Fruit fly (Drosophila melanogaster) whole organism, wandering third instar larva: ENCODE measurements around the gene dtr.

Source experiments
- Abd-B ChIP-seq: fragments of >200 bp; optimal IDR thresholded peaks from 2 replicates; lab custom pipeline; 2017; ENCODE audit warnings: missing biosample characterization, missing genetic modification characterization
- CrebA ChIP-seq: fragments of 200-800 bp; sonication (Bioruptor generic); optimal IDR thresholded peaks from 2 replicates; lab custom pipeline; 2016; ENCODE audit warnings: missing biosample characterization, mild to moderate bottlenecking, missing genetic modification characterization, borderline replicate concordance
- Dfd ChIP-seq: fragments of >200 bp; optimal IDR thresholded peaks from 2 replicates; lab custom pipeline; 2017; ENCODE audit warnings: missing biosample characterization, missing genetic modification characterization
- Dif ChIP-seq: fragments of 200-275, 200-300 bp; sonication (Bioruptor generic); optimal IDR thresholded peaks from 2 replicates; lab custom pipeline; 2018; ENCODE audit warnings: missing biosample characterization, missing genetic modification characterization; ENCODE audit not compliant: partially characterized antibody
- GATAd ChIP-seq: sonication (Bioruptor generic); optimal IDR thresholded peaks from 2 replicates; lab custom pipeline; 2016; ENCODE audit warnings: missing biosample characterization, missing genetic modification characterization
- HLH106 ChIP-seq: fragments of 200-800 bp; optimal IDR thresholded peaks from 3 replicates; lab custom pipeline; 2019; ENCODE audit warnings: missing biosample characterization, mild to moderate bottlenecking, missing genetic modification characterization, moderate library complexity
- Hnf4 ChIP-seq: fragments of 200-800 bp; sonication (Bioruptor generic); optimal IDR thresholded peaks from 2 replicates; lab custom pipeline; 2016; ENCODE audit warnings: missing biosample characterization, mild to moderate bottlenecking, missing genetic modification characterization
- Hr83 ChIP-seq: fragments of 200-300 bp; sonication (Bioruptor generic); optimal IDR thresholded peaks from 2 replicates; lab custom pipeline; 2016; ENCODE audit warnings: missing biosample characterization, mild to moderate bottlenecking, missing genetic modification characterization, moderate library complexity; ENCODE audit not compliant: poor library complexity, severe bottlenecking
- Jra ChIP-seq: sonication (Bioruptor generic); optimal IDR thresholded peaks from 2 replicates; lab custom pipeline; 2016; ENCODE audit warnings: missing biosample characterization, missing genetic modification characterization
- Mio ChIP-seq: sonication (Bioruptor generic); optimal IDR thresholded peaks from 2 replicates; lab custom pipeline; 2016; ENCODE audit warnings: missing biosample characterization, missing genetic modification characterization
- N ChIP-seq: fragments of >200 bp; optimal IDR thresholded peaks from 2 replicates; lab custom pipeline; 2018; ENCODE audit warnings: missing biosample characterization, missing external identifiers, missing genetic modification characterization
- OdsH ChIP-seq: fragments of 200-800 bp; sonication (Bioruptor generic); optimal IDR thresholded peaks from 2 replicates; lab custom pipeline; 2016; ENCODE audit warnings: missing biosample characterization, mild to moderate bottlenecking, missing genetic modification characterization
- Vsx2 ChIP-seq: fragments of 200-300, 225-300 bp; sonication (Bioruptor generic); optimal IDR thresholded peaks from 2 replicates; lab custom pipeline; 2018; ENCODE audit warnings: missing biosample characterization, missing genetic modification characterization; ENCODE audit not compliant: partially characterized antibody
- br ChIP-seq: fragments of 200-800 bp; sonication (Bioruptor generic); optimal IDR thresholded peaks from 2 replicates; lab custom pipeline; 2016; ENCODE audit warnings: missing biosample characterization, missing genetic modification characterization
- brk ChIP-seq: fragments of 200-800 bp; sonication (Bioruptor generic); optimal IDR thresholded peaks from 2 replicates; lab custom pipeline; 2016; ENCODE audit warnings: missing biosample characterization, mild to moderate bottlenecking, missing genetic modification characterization
- dmrt93B ChIP-seq: fragments of 200-800 bp; sonication (Bioruptor generic); optimal IDR thresholded peaks from 2 replicates; lab custom pipeline; 2018; ENCODE audit warnings: missing biosample characterization, mild to moderate bottlenecking, missing genetic modification characterization
- foxo ChIP-seq, 2 experiments: fragments of 200-800 bp; sonication (Bioruptor generic); optimal IDR thresholded peaks; 2 replicates in 1 of 2; 3 replicates in 1 of 2; lab custom pipeline; 2016 to 2017; ENCODE audit warnings: missing biosample characterization in 2 of 2, missing genetic modification characterization in 2 of 2
- fru ChIP-seq: fragments of 200-800 bp; sonication (Bioruptor generic); optimal IDR thresholded peaks from 3 replicates; lab custom pipeline; 2016; ENCODE audit warnings: missing biosample characterization, mild to moderate bottlenecking, missing genetic modification characterization
- h ChIP-seq: fragments of 200-800 bp; sonication (Bioruptor generic); optimal IDR thresholded peaks from 3 replicates; lab custom pipeline; 2016; ENCODE audit warnings: missing biosample characterization, mild to moderate bottlenecking, missing genetic modification characterization
- jim ChIP-seq: fragments of 175-275, 200-325 bp; sonication (Bioruptor generic); optimal IDR thresholded peaks from 2 replicates; lab custom pipeline; 2016; ENCODE audit warnings: missing biosample characterization, mild to moderate bottlenecking, missing genetic modification characterization
- lola ChIP-seq: fragments of >200 bp; optimal IDR thresholded peaks from 2 replicates; lab custom pipeline; 2017; ENCODE audit warnings: missing biosample characterization, missing genetic modification characterization
- psq ChIP-seq: fragments of 200-800 bp; sonication (Bioruptor generic); optimal IDR thresholded peaks from 3 replicates; lab custom pipeline; 2017; ENCODE audit warnings: missing biosample characterization, mild to moderate bottlenecking, missing genetic modification characterization, moderate library complexity
- rgr ChIP-seq: fragments of 200-800 bp; sonication (Bioruptor generic); optimal IDR thresholded peaks from 3 replicates; lab custom pipeline; 2016; ENCODE audit warnings: missing biosample characterization, mild to moderate bottlenecking, missing genetic modification characterization
- sage ChIP-seq: fragments of 200-800 bp; sonication (Bioruptor generic); optimal IDR thresholded peaks from 2 replicates; lab custom pipeline; 2016; ENCODE audit warnings: missing biosample characterization, mild to moderate bottlenecking, missing genetic modification characterization
- sv ChIP-seq: fragments of 200-800 bp; sonication (Bioruptor generic); optimal IDR thresholded peaks from 3 replicates; lab custom pipeline; 2016; ENCODE audit warnings: missing biosample characterization, missing genetic modification characterization
- tai ChIP-seq: sonication (Bioruptor generic); optimal IDR thresholded peaks from 2 replicates; lab custom pipeline; 2016; ENCODE audit warnings: missing biosample characterization, missing genetic modification characterization
- usp ChIP-seq: fragments of >200 bp; optimal IDR thresholded peaks from 2 replicates; lab custom pipeline; 2017; ENCODE audit warnings: missing biosample characterization, missing genetic modification characterization
- woc ChIP-seq: sonication (Bioruptor generic); optimal IDR thresholded peaks from 2 replicates; lab custom pipeline; 2016; ENCODE audit warnings: missing biosample characterization, mild to moderate bottlenecking, missing genetic modification characterization

Gene dtr

DNA sequence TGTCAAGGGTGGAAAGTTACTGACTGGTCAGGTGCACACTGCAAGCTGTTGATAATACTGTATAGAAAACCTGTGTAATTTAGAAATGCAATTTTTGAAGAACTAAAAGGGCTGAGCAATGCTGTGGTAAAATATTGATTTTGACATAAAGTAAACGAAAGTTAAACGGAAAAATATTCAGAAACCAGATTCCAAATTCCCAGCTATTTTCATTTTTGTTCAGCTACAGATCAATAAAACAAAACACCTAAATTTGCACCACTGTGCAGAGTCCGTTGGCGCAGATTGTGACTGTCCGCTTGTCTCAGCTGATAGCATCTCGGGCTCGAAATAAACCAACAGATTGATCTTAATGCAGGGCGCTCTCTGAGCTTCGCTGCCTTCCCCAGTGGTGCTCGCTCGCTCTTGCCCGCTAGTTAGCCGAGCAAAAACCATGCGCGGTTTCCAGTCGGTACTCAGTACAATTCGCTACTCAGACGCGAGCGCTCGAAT, 47.1 kb upstream of the dtr start, which contains the start of gene CG46314 (continued):
- no peak for TF ChIP-seq sv (GFP tag; lab: Kevin White, UChicago)
- TF ChIP-seq Mio (GFP tag; lab: Kevin White, UChicago) = no peak
- peak; percentile 75 for TF ChIP-seq Hr83

DNA sequence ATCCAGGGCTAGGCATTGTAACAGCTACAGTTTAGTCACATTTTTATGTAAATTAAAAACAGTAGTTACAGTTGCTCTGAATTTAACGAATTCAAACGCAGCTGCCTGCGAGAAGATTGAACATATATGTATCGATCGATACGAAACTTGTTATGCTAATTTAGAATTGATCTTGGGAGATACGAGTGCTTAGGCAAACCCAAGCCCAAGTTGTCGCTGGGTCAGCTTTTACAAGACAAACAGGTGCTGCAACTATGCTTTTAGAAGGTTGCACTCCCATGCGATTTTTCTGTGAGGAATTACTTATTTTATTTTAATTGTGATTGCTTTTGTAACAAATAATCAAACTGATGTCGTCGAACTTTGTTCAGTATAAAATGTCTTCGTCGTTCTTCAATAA, 44.3 kb upstream of the dtr start:
- TF ChIP-seq Mio (GFP tag; lab: Kevin White, UChicago) (no peak), psq (no peak), CrebA (GFP tag; lab: Kevin White, UChicago) (no peak), N (no peak), rgr (GFP tag; lab: Kevin White, UChicago) (no peak), Dif (GFP tag; lab: Kevin White, UChicago) (no peak), brk (GFP tag; lab: Kevin White, UChicago) (no peak), Abd-B (GFP tag; lab: Kevin White, UChicago) (no peak), fru (GFP tag; lab: Kevin White, UChicago) (no peak), Hnf4 (no peak), HLH106 (no peak), br (no peak), dmrt93B (GFP tag; lab: Kevin White, UChicago) (no peak), OdsH (no peak), tai (GFP tag; lab: Kevin White, UChicago) (no peak)
- TF ChIP-seq, all 38 proteins: peak for 0

DNA sequence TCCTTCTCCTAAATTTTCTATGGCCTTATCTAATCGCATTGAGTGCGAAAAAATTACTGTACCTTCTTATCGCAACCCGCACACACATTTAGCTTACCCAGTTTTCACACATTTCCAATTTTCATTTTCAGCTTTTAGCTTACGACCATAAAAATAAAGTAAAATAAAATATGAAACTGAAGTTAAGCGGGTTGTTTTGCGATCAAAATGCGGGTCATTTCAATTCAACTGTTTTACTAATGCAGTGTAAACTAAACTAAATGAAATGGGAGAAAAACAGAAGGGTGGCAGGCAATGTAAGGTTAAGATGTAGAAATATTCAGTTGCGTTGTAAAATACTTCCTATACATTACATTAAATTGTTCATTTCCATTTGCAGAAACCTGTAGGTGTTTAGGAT, 38.9 kb upstream of the dtr start:
- TF ChIP-seq Dfd (GFP tag; lab: Kevin White, UChicago) = no peak
- TF ChIP-seq Hnf4 = no peak
- no peak for TF ChIP-seq CrebA (GFP tag; lab: Kevin White, UChicago)
- TF ChIP-seq Abd-B (GFP tag; lab: Kevin White, UChicago) = no peak

DNA sequence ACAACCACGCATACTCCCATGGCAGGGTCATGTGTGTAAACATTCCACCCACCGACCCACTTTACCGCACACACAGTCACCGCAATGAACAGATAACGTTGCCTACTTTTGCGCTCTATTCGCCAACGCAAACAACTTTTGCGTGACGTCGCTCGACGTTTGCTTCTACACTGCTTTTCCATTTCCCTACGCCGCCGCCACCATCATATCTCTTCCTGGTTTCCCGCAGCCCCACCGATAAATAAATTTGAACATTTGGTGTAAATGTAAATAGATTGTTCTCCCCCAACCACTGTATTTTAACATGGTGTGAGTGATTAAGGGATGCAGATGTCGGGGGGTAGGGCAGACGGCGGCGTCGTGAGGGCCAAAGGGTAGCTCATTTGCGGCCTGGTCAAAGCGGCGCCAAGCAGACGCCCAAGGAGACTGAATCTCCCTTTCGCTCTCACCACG, 36.6 kb upstream of the dtr start:
- TF ChIP-seq h (GFP tag; lab: Kevin White, UChicago) = no peak
- no peak for TF ChIP-seq Mio (GFP tag; lab: Kevin White, UChicago)
- TF ChIP-seq Hnf4 = no peak
- TF ChIP-seq dmrt93B (GFP tag; lab: Kevin White, UChicago) = no peak
- no peak for TF ChIP-seq brk (GFP tag; lab: Kevin White, UChicago)
- no peak for TF ChIP-seq Vsx2 (GFP tag; lab: Kevin White, UChicago)
- TF ChIP-seq fru (GFP tag; lab: Kevin White, UChicago) = no peak
- TF ChIP-seq usp (GFP tag; lab: Kevin White, UChicago) = no peak
- TF ChIP-seq sage (GFP tag; lab: Kevin White, UChicago) = no peak
- no peak for TF ChIP-seq OdsH
- TF ChIP-seq Dif (GFP tag; lab: Kevin White, UChicago) = no peak
- no peak for TF ChIP-seq tai (GFP tag; lab: Kevin White, UChicago)
- TF ChIP-seq woc (GFP tag; lab: Kevin White, UChicago) = no peak
- TF ChIP-seq Jra (GFP tag; lab: Kevin White, UChicago) = no peak
- no peak for TF ChIP-seq lola (GFP tag; lab: Kevin White, UChicago)
- TF ChIP-seq HLH106 = no peak
- no peak for TF ChIP-seq foxo (GFP tag; optimal IDR thresholded peaks at IDR 0.05; lab: Kevin White, UChicago)
- TF ChIP-seq, all 38 proteins: peak for 0

DNA sequence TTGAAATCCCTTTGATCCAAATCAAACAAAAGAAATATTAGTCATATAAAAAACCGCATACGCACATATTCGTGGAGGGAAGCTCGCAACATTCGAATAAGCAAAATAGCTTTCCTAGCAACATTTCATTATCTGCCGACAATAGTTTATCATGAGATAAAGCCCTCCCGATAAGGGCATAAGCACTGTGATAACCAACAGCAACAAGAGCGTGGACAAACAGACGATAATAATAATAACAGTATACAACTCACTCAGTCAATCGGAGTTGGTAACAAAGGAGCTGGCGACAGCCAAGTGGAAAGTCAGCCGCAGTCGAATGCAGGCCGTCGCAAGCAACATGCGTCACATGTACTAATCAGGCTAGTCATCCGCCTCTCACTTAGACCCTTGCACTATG, 31.7 kb upstream of the dtr start:
- TF ChIP-seq Dfd (GFP tag; lab: Kevin White, UChicago) (no peak), GATAd (GFP tag; lab: Kevin White, UChicago) (no peak), rgr (GFP tag; lab: Kevin White, UChicago) (no peak), woc (GFP tag; lab: Kevin White, UChicago) (no peak)
- TF ChIP-seq, all 38 proteins: peak for 0

DNA sequence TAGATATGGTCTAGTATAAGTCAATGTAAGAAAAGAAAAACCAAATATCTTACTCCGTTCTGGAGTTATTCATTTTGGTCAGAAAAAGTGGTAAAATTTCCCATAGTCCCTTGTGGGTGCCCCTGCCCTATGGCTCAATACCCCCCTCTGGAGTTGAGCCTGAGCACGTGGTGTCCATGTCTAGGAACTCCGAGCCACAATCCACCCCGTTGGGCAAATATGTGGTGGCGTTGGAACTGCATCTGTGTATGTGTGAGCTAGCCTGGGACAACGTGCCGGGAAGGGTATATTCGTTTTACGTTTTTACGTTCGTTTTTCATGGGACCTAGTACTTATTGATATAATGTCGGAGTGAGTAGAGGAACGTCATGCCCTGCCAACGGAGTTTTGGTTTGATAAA, 30.2 kb upstream of the dtr start:
- TF ChIP-seq jim (GFP tag; lab: Kevin White, UChicago) = no peak
- peak; percentile 8 for TF ChIP-seq woc (GFP tag; lab: Kevin White, UChicago)
